Worm (Caenorhabditis elegans): ENCODE results near the gene sra-39.

ce11 chrX:13937910-13938309 lies 34.7 kb upstream of the sra-39 start:
- TF ChIP-seq ama-1 (optimal IDR thresholded peaks at IDR 0.05) (no peak), nhr-47 (tag; optimal IDR thresholded peaks at IDR 0.05) (no peak)

All from whole organism, L1 larva.